Fruit fly (Drosophila melanogaster): ENCODE measurements around the gene CG16863.

DNA sequence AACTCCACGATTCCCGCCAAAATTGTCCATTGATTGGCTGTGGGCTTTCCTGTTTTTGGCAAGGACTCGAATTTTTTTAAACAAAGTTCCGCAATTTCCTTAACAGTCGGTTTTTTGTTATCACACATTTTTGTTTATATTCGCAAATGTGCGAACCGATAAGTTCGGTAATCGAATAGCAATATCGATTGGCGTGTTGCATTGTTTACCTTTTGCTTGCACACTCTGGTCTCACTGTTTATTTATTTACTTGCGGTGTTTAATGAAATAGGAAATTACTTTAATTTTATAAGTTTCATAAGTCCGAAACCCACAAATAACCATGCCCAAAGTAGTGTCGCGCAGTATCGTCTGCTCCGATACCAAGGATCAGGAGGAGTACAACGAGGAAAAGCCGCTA, 20.6 kb downstream of the CG16863 start, which contains the start of the genes Adat1 and CG16865:
- TF ChIP-seq fd85E (GFP tag; optimal IDR thresholded peaks at IDR 0.05) (no peak), Hr39 (GFP tag; optimal IDR thresholded peaks at IDR 0.05) (no peak), salr (GFP tag; optimal IDR thresholded peaks at IDR 0.05) (no peak), spab (GFP tag; optimal IDR thresholded peaks at IDR 0.05) (no peak), fd59A (GFP tag; optimal IDR thresholded peaks at IDR 0.05) (no peak), Blimp-1 (GFP tag; optimal IDR thresholded peaks at IDR 0.05) (no peak)
